Worm (Caenorhabditis elegans): ENCODE data around the gene srd-10.

srd-10 gene

DNA sequence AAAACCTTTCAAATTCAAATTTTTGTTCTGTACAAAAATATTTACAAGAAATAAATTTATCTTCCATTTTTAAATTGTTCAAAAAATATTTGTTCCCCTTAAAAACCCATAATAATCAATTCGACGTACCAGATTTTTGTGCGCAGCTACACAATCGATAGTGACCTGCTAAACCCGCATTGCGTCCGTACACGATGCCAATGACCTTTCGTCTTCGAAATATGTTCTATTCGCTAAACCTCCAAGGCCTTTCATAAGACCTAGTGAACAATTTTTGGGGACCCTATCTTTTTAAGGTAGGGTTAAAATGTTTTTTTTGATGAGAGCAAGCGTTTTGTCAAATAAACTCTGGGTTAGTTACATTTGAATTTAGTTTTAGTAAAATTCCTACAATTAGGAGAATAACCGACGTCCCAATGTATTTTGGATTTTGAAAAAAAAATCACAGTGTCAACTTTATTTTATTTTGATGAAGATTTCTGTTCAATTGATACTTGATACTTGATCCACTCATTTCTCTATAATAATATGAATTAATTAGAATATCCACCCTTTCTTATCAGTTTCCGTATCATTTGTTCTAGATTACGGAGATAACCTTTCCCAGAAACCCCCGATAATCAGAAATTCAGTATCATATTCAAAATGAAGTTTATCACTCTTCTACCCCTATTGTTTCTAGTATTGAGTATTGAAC lies 27.3 kb downstream of the srd-10 start, which contains the start of gene Y45F10B.59:
Gene Y45F10B.59 (plus strand): TSS at position 647 of the 697 bp plus-strand sequence.
- TF ChIP-seq hmbx-1 (tag; optimal IDR thresholded peaks at IDR 0.05), result no peak

DNA sequence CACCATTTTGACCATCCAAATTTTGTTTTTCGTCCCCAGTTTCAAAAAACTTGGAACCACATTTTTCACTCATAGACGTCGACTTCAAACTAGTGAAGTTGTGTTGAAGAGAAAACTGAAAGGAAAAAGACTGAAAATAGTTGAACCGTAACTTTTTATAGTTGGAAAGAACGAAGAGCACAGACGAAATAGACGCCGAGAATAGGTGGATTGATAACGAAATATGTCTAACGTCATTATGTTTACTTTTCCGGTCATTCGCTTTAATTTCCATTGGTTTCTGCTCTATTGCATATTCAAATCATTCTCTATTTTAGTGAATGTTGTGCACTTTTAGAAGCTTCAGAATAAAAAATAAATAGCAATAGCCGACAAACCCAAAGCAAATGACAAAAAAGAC lies 34.9 kb downstream of the srd-10 start, which contains the start of gene C08F11.13:
Gene C08F11.13 (minus strand): TSS at position 138 of the 400 bp plus-strand sequence.
- no peak for TF ChIP-seq B0310.2 (tag; optimal IDR thresholded peaks at IDR 0.05)
- TF ChIP-seq sea-1 (GFP tag; conservative IDR thresholded peaks at IDR 0.05), result no peak
- no peak for TF ChIP-seq pes-1 (GFP tag; IDR thresholded peaks at IDR 0.05)
- no peak for TF ChIP-seq ceh-13 (GFP tag; optimal IDR thresholded peaks at IDR 0.05)
- TF ChIP-seq ama-1 (optimal IDR thresholded peaks at IDR 0.05), result no peak
- TF ChIP-seq ceh-36 (tag; optimal IDR thresholded peaks at IDR 0.05), result no peak
- no peak for TF ChIP-seq hmbx-1 (tag; optimal IDR thresholded peaks at IDR 0.05)
- no peak for TF ChIP-seq F13C5.2 (tag; optimal IDR thresholded peaks at IDR 0.05)
- TF ChIP-seq ets-7 (tag; optimal IDR thresholded peaks at IDR 0.05), result no peak
- no peak for TF ChIP-seq aly-1 (tag; optimal IDR thresholded peaks at IDR 0.05)
- TF ChIP-seq tra-4 (tag; optimal IDR thresholded peaks at IDR 0.05), result no peak
- no peak for TF ChIP-seq scrt-1 (GFP tag; IDR thresholded peaks at IDR 0.05)
- TF ChIP-seq hnd-1 (tag; optimal IDR thresholded peaks at IDR 0.05), result no peak
- TF ChIP-seq tbx-11 (GFP tag; IDR thresholded peaks at IDR 0.05), result no peak
- TF ChIP-seq flt-1 (GFP tag; IDR thresholded peaks at IDR 0.05), result no peak

DNA sequence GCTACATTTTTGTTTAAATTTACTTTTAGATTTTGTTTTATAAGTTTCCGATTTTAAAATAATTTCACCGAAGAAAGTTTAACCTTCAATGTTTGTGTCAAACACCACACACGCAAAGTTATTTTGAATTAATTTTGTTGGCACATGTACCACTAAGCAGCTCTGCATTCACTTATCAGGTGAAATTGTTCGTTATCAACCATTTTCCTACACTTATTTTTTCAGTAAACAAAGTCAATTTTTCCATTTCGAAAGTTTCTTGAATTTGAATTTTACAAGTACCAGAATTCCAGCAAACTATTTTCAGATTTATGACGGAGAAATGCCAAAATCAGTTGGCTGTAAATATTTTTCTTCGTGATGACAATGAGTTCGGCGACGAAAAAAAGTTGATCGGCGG lies 44.4 kb downstream of the srd-10 start, which contains the start of gene C08F11.3:
Gene C08F11.3 (plus strand): TSS at position 301 of the 400 bp plus-strand sequence.
- TF ChIP-seq hmg-4 (GFP tag; optimal IDR thresholded peaks at IDR 0.05) (no peak), tbx-37 (GFP tag; conservative IDR thresholded peaks at IDR 0.05) (no peak), tbx-11 (GFP tag; IDR thresholded peaks at IDR 0.05) (no peak), hnd-1 (tag; optimal IDR thresholded peaks at IDR 0.05) (no peak), sea-1 (GFP tag; conservative IDR thresholded peaks at IDR 0.05) (no peak), tra-4 (tag; optimal IDR thresholded peaks at IDR 0.05) (no peak), scrt-1 (GFP tag; IDR thresholded peaks at IDR 0.05) (no peak), ceh-13 (GFP tag; optimal IDR thresholded peaks at IDR 0.05) (no peak), ceh-36 (tag; optimal IDR thresholded peaks at IDR 0.05) (no peak), flt-1 (GFP tag; IDR thresholded peaks at IDR 0.05) (no peak)

DNA sequence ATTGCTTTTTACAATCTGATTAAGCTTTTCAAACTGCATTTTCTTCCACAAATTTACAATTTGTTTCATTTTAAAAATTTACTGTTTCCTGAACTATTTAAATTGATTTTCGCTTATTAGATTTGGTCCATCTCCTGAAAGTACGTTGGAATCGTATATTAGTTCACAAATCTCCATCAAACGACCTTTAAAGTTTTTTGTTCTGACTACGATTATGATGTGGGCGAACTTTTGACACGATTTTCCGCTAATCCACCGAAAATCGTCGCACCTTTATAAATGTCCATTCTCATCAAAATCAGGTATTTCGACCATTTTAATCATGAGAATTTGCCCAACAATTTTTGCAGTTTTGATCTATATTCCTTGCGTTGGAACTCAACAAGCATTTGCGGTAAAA lies 48.7 kb downstream of the srd-10 start, which contains the start of gene C08F11.1:
Gene C08F11.1 (plus strand): TSS at position 301 of the 400 bp plus-strand sequence.
- TF ChIP-seq F13C5.2 (tag; optimal IDR thresholded peaks at IDR 0.05) (no peak), ceh-36 (tag; optimal IDR thresholded peaks at IDR 0.05) (no peak), ama-1 (optimal IDR thresholded peaks at IDR 0.05) (no peak), tbx-37 (GFP tag; conservative IDR thresholded peaks at IDR 0.05) (no peak), tbx-11 (GFP tag; IDR thresholded peaks at IDR 0.05) (no peak), flt-1 (GFP tag; IDR thresholded peaks at IDR 0.05) (no peak), pes-1 (GFP tag; IDR thresholded peaks at IDR 0.05) (no peak), hnd-1 (tag; optimal IDR thresholded peaks at IDR 0.05) (no peak), ets-7 (tag; optimal IDR thresholded peaks at IDR 0.05) (no peak), hmg-4 (GFP tag; optimal IDR thresholded peaks at IDR 0.05) (no peak), B0310.2 (tag; optimal IDR thresholded peaks at IDR 0.05) (no peak), scrt-1 (GFP tag; IDR thresholded peaks at IDR 0.05) (no peak), tra-4 (tag; optimal IDR thresholded peaks at IDR 0.05) (no peak), ceh-13 (GFP tag; optimal IDR thresholded peaks at IDR 0.05) (no peak), aly-1 (tag; optimal IDR thresholded peaks at IDR 0.05) (no peak), hmbx-1 (tag; optimal IDR thresholded peaks at IDR 0.05) (no peak), sea-1 (GFP tag; conservative IDR thresholded peaks at IDR 0.05) (no peak)

Data from whole organism, early embryonic.